Worm (Caenorhabditis elegans) whole organism, mixed stage, embryonic: ENCODE measurements around the gene Y110A2AL.4.

Experiments used
- M03D4.4 ChIP-seq: sonication (generic microtip); optimal IDR thresholded peaks from 2 replicates; lab custom pipeline; 2017; ENCODE audit warnings: mild to moderate bottlenecking, missing genetic modification characterization, missing compliant biosample characterization
- bed-3 ChIP-seq: fragments of 200-800 bp; sonication (Bioruptor generic); optimal IDR thresholded peaks from 3 replicates; lab custom pipeline; 2018; ENCODE audit warnings: mild to moderate bottlenecking, missing genetic modification characterization, moderate library complexity, missing compliant biosample characterization
- blmp-1 ChIP-seq: fragments of 150-350 bp; optimal IDR thresholded peaks from 2 replicates; lab custom pipeline; 2014; ENCODE audit warnings: missing biosample characterization, missing genetic modification characterization
- ceh-39 ChIP-seq: fragments of 150-350 bp; optimal IDR thresholded peaks from 2 replicates; lab custom pipeline; 2014; ENCODE audit warnings: missing biosample characterization, missing genetic modification characterization
- ceh-43 ChIP-seq: fragments of 200-800 bp; sonication (Bioruptor generic); optimal IDR thresholded peaks from 2 replicates; lab custom pipeline; 2018; ENCODE audit warnings: mild to moderate bottlenecking, missing genetic modification characterization, moderate library complexity, missing compliant biosample characterization
- ceh-83 ChIP-seq: fragments of 200-800 bp; sonication (Bioruptor generic); optimal IDR thresholded peaks from 2 replicates; lab custom pipeline; 2018; ENCODE audit warnings: mild to moderate bottlenecking, missing genetic modification characterization, missing compliant biosample characterization
- drap-1 ChIP-seq: fragments of 200-800 bp; sonication (Bioruptor generic); optimal IDR thresholded peaks from 3 replicates; lab custom pipeline; 2018; ENCODE audit warnings: mild to moderate bottlenecking, missing genetic modification characterization, missing compliant biosample characterization
- elt-1 ChIP-seq: sonication (generic microtip); optimal IDR thresholded peaks from 2 replicates; lab custom pipeline; 2017; ENCODE audit warnings: missing genetic modification characterization, mild to moderate bottlenecking, missing compliant biosample characterization, antibody characterized with exemption, moderate library complexity, borderline replicate concordance; ENCODE audit not compliant: insufficient read depth
- elt-3 ChIP-seq: fragments of 150-350 bp; optimal IDR thresholded peaks from 2 replicates; lab custom pipeline; 2014; ENCODE audit warnings: missing biosample characterization, missing genetic modification characterization
- flh-1 ChIP-seq: fragments of 200-800 bp; sonication (Bioruptor generic); optimal IDR thresholded peaks from 2 replicates; lab custom pipeline; 2018; ENCODE audit warnings: mild to moderate bottlenecking, missing genetic modification characterization, moderate library complexity, missing compliant biosample characterization
- ham-2 ChIP-seq: fragments of 200-800 bp; sonication (Bioruptor generic); optimal IDR thresholded peaks from 2 replicates; lab custom pipeline; 2018; ENCODE audit warnings: mild to moderate bottlenecking, missing genetic modification characterization, missing compliant biosample characterization
- lin-13 ChIP-seq: fragments of 150-350 bp; optimal IDR thresholded peaks from 2 replicates; lab custom pipeline; 2014; ENCODE audit warnings: missing biosample characterization, missing genetic modification characterization
- lin-32 ChIP-seq: fragments of 200-800 bp; sonication (Bioruptor generic); optimal IDR thresholded peaks from 2 replicates; lab custom pipeline; 2018; ENCODE audit warnings: mild to moderate bottlenecking, missing genetic modification characterization, missing compliant biosample characterization
- lsy-2 ChIP-seq: fragments of 150-350 bp; optimal IDR thresholded peaks from 2 replicates; lab custom pipeline; 2014; ENCODE audit warnings: missing biosample characterization, missing genetic modification characterization
- mab-5 ChIP-seq: fragments of 150-350 bp; optimal IDR thresholded peaks from 2 replicates; lab custom pipeline; 2014; ENCODE audit warnings: missing biosample characterization, missing genetic modification characterization
- mls-2 ChIP-seq: sonication (generic microtip); optimal IDR thresholded peaks from 2 replicates; lab custom pipeline; 2016; ENCODE audit warnings: mild to moderate bottlenecking, missing genetic modification characterization, moderate library complexity, missing compliant biosample characterization
- nhr-12 ChIP-seq: fragments of 150-350 bp; optimal IDR thresholded peaks from 2 replicates; lab custom pipeline; 2014; ENCODE audit warnings: missing biosample characterization, missing genetic modification characterization
- nhr-2 ChIP-seq: fragments of 150-350 bp; optimal IDR thresholded peaks from 2 replicates; lab custom pipeline; 2014; ENCODE audit warnings: missing biosample characterization, missing genetic modification characterization
- nhr-237 ChIP-seq: fragments of 150-350 bp; optimal IDR thresholded peaks from 2 replicates; lab custom pipeline; 2014; ENCODE audit warnings: missing biosample characterization, missing genetic modification characterization
- nhr-28 ChIP-seq: fragments of 150-350 bp; optimal IDR thresholded peaks from 2 replicates; lab custom pipeline; 2014; ENCODE audit warnings: missing biosample characterization, missing genetic modification characterization
- pha-4 ChIP-seq: fragments of 150-350 bp; optimal IDR thresholded peaks from 2 replicates; lab custom pipeline; 2018; ENCODE audit warnings: missing biosample characterization, missing genetic modification reagents, missing genetic modification characterization
- sem-2 ChIP-seq: fragments of 200-800 bp; sonication (Bioruptor generic); optimal IDR thresholded peaks from 2 replicates; lab custom pipeline; 2018; ENCODE audit warnings: mild to moderate bottlenecking, missing genetic modification characterization, missing compliant biosample characterization
- tbx-8 ChIP-seq: fragments of 200-800 bp; sonication (Bioruptor generic); optimal IDR thresholded peaks from 2 replicates; lab custom pipeline; 2018; ENCODE audit warnings: mild to moderate bottlenecking, missing genetic modification characterization, moderate library complexity, missing compliant biosample characterization
- unc-120 ChIP-seq: sonication (generic microtip); optimal IDR thresholded peaks from 2 replicates; lab custom pipeline; 2017; ENCODE audit warnings: missing genetic modification characterization, missing compliant biosample characterization; ENCODE audit not compliant: poor library complexity, severe bottlenecking
- unc-62 ChIP-seq: fragments of 150-350 bp; optimal IDR thresholded peaks from 2 replicates; lab custom pipeline; 2014; ENCODE audit warnings: missing biosample characterization, missing genetic modification reagents, missing genetic modification characterization
- ztf-11 ChIP-seq: fragments of 150-350 bp; optimal IDR thresholded peaks from 2 replicates; lab custom pipeline; 2014; ENCODE audit warnings: missing biosample characterization, missing genetic modification characterization

Y110A2AL.4 gene

DNA sequence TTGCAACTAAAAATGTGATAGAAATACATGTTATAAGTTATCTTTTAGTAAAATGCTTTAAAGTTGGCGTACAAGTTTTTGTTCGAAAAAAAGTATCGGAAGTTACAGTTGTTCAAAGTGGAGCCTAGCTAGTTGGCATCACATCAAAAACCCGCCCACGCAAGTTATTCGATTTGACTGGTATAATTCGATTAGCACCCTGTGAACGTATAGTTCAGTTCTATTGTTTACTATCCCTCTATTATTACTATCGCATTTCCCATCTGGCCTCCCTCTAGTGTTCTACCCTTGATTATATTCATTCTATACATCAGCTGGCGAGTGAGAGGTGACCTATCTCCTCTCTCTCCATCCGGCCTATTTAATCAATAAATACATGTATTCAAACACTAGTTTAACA lies at the start of gene Y110A2AL.4:
Y110A2AL.4 (plus strand) TSS at position 301 of the 400 bp plus-strand sequence.
- peak; percentile 12 for TF ChIP-seq elt-1 (tag; lab: Kevin White, UChicago)

DNA sequence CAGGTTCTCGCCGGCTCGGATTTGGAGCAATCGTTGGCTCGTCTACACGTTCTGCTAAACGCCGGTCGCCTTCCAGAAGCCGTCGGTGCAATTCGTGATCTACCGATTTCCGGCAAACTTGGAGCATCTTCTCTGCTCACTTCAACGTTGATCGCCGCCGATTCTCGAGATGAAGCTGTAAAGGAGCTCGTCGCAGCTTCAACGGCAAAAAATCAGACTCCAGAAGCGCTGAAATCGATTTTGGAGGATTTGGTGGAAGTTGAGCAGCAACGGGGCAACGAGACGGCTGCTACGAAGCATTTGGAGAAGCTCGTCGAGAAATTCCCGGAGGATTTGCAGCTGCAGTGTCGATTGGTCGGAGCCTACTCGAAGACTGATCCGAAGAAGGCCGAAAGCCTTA lies 47.4 kb upstream of the Y110A2AL.4 start:
- TF ChIP-seq unc-120 (tag; lab: Kevin White, UChicago) = no peak
- no peak for TF ChIP-seq ceh-43
- no peak for TF ChIP-seq flh-1 (GFP tag; lab: Kevin White, UChicago)
- no peak for TF ChIP-seq nhr-2
- TF ChIP-seq pha-4 = no peak
- no peak for TF ChIP-seq blmp-1 (tag; lab: Kevin White, UChicago)
- no peak for TF ChIP-seq unc-62
- TF ChIP-seq ceh-39 = no peak
- no peak for TF ChIP-seq bed-3
- TF ChIP-seq ztf-11 (tag; lab: Kevin White, UChicago) = no peak
- no peak for TF ChIP-seq lsy-2 (tag; lab: Kevin White, UChicago)
- TF ChIP-seq nhr-28 = no peak
- no peak for TF ChIP-seq mls-2 (tag; lab: Kevin White, UChicago)
- no peak for TF ChIP-seq sem-2 (GFP tag; lab: Kevin White, UChicago)
- TF ChIP-seq, all 35 proteins: peak for 0

DNA sequence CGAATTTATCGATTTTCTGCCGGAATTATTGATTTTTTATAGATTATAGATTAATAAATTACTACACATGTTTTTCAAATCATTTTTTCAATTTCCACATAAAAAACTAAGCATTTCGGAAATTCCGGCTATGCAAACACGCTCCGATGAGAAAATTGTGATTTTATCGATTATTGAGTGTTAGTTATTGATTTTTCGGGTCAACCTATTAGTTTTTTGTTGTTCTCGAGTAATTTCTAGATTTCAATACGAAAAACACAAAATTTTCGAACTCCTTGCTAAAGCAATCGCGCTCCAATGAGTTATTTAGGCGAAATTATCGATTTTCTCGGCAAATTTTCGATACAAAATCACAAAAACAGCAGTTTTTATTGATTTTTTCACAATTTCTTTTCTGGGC lies 43.7 kb upstream of the Y110A2AL.4 start:
- no peak for TF ChIP-seq bed-3
- TF ChIP-seq mab-5 (tag; lab: Kevin White, UChicago) = no peak
- TF ChIP-seq elt-3 (tag; lab: Kevin White, UChicago) = no peak
- TF ChIP-seq sem-2 (GFP tag; lab: Kevin White, UChicago) = no peak
- no peak for TF ChIP-seq ceh-43
- TF ChIP-seq lin-13 (tag; lab: Kevin White, UChicago) = no peak
- TF ChIP-seq pha-4 = no peak
- no peak for TF ChIP-seq nhr-12 (tag; lab: Kevin White, UChicago)
- TF ChIP-seq ceh-83 (GFP tag; lab: Kevin White, UChicago) = no peak
- no peak for TF ChIP-seq unc-62

DNA sequence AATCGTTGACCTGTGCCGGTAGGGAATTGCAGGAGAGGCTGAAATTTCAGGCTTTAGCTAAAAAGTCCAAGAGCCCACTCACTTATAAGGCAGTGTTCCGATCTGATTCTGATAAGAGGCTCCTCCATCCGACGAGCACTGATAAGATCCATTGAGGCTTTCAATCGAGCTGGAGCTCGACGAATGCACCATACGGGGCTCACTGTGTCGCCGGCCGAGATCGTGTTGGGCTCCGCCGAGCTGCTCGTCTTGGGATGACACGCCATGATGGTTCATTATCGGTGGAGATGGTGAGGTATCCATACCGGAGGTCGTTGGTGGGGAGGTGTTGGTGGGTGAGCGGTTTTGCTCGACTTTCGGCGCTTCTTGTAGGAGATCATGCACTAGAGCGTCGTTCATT lies 42.7 kb upstream of the Y110A2AL.4 start:
- TF ChIP-seq M03D4.4 (tag; lab: Kevin White, UChicago) (no peak), ceh-83 (GFP tag; lab: Kevin White, UChicago) (no peak)
- TF ChIP-seq, all 35 proteins: peak for 0

DNA sequence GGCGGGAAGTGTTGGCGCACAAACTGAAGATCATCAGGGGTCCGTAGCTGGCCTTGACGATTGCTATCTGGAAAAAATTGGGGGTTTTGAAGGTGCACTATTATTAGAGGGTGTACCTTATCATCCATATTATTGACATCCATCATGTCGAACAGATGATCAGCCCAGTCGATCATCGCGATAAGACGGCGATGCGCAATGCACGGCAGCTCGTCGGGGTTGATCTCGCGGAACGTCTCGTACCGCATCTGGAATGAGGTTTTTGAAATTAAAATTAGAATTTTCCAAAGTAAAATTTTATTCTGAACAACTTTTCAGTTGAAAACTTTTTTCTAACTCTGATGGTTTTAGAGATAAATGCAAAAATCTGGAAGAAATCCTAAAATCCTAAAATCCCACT lies 41.2 kb upstream of the Y110A2AL.4 start:
- peak; percentile 3 for TF ChIP-seq elt-1 (tag; lab: Kevin White, UChicago)
- no peak for TF ChIP-seq tbx-8
- TF ChIP-seq, all 35 proteins: peak for 1

DNA sequence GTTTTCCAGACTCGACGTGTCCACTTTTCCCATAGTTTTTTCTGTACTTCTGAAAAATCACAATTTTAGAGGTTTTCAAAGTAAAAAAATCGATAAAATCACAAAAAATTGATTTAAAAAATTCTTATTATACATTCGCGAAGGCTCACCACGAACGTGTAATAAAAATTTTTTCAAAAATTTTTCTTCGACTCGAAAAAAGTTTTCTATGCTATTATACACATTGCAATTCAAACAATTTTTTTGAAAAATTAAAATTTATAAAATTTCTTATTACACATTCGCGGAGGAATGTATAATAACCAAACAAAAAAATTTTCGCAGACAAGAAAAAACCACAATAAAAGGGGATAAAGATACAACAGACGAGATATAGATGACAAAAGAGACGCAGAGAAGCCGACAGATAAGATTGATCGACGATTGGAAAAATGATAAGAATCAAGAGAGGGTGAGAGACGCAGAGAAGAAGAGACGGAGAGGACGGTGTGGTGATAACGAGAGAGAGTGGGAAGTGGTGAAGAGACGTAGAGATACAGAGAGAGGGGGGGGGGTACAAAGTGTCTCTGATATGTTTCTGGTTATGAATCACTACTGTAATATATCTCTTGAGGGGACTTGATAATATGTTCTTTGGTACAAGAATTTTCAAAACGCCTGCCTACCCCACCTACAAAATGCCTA lies 38.4 kb upstream of the Y110A2AL.4 start, which contains the start of gene nhr-119:
nhr-119 (minus strand) TSS at position 51 of the 684 bp plus-strand sequence.
- TF ChIP-seq elt-1 (tag; lab: Kevin White, UChicago) (peak; percentile 95), elt-3 (tag; lab: Kevin White, UChicago) (peak; percentile 94), ham-2 (GFP tag; lab: Kevin White, UChicago) (no peak), nhr-237 (tag; lab: Kevin White, UChicago) (peak; percentile 33), drap-1 (GFP tag; lab: Kevin White, UChicago) (no peak), ceh-39 (no peak), lin-32 (no peak), unc-120 (tag; lab: Kevin White, UChicago) (peak; percentile 6), unc-62 (peak; percentile 79)

DNA sequence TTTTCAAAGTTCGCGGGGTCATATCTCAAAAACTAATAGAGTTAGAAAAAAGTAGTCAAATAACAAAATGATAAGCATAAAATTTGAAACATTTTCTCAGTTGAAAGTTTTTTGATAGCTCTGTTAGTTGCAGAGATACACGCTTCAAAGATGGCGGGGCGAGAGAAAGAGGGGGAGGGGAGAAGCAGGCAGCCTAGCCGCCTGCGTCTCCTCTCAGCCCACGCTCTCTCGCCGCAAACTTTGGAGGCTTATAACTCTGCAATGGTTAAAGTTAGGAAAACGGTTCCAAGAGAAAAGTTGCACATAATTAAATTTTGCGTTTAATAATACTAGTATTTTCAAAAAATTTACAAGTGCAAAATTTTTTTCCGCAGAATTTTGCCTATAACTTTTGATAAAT lies 37.3 kb upstream of the Y110A2AL.4 start:
- TF ChIP-seq blmp-1 (tag; lab: Kevin White, UChicago) (no peak), lin-13 (tag; lab: Kevin White, UChicago) (peak; percentile 2)
